Worm (Caenorhabditis elegans) whole organism, L4 larva: ENCODE measurements around the gene T13F2.2.

ENCODE experiments used
- F26F4.8 ChIP-seq: fragments of 200-800 bp; sonication (Bioruptor generic); conservative IDR thresholded peaks from 2 replicates; pipeline ENCODE4 v1.3.6; 2022; ENCODE audit warnings: missing genetic modification characterization, missing compliant biosample characterization
- ama-1 ChIP-seq: fragments of 150-350 bp; optimal IDR thresholded peaks from 2 replicates; lab custom pipeline; 2014; ENCODE audit warnings: inconsistent platforms, mixed read lengths
- dpl-1 ChIP-seq: fragments of 150-350 bp; optimal IDR thresholded peaks from 2 replicates; lab custom pipeline; 2014; ENCODE audit warnings: missing biosample characterization, missing genetic modification reagents, missing genetic modification characterization
- egl-27 ChIP-seq: sonication (generic microtip); optimal IDR thresholded peaks from 3 replicates; lab custom pipeline; 2017; ENCODE audit warnings: missing biosample characterization, missing genetic modification reagents, missing genetic modification characterization
- fkh-10 ChIP-seq: fragments of 150-350 bp; optimal IDR thresholded peaks from 2 replicates; lab custom pipeline; 2014; ENCODE audit warnings: missing biosample characterization, missing genetic modification reagents, missing genetic modification characterization
- nhr-237 ChIP-seq: sonication (generic microtip); optimal IDR thresholded peaks from 2 replicates; lab custom pipeline; 2017; ENCODE audit warnings: missing biosample characterization, missing genetic modification characterization
- nhr-77 ChIP-seq: fragments of 150-350 bp; optimal IDR thresholded peaks from 2 replicates; lab custom pipeline; 2014; ENCODE audit warnings: missing biosample characterization, missing genetic modification characterization
- snpc-4 ChIP-seq: fragments of 150-350 bp; optimal IDR thresholded peaks from 2 replicates; lab custom pipeline; 2014; ENCODE audit warnings: missing biosample characterization, missing genetic modification characterization
- ztf-11 ChIP-seq: fragments of 150-350 bp; optimal IDR thresholded peaks from 2 replicates; lab custom pipeline; 2014; ENCODE audit warnings: missing biosample characterization, missing genetic modification characterization

ce11 chrIV:9842071-9842470 is 44.9 kb upstream of the T13F2.2 start, which contains the start of gene K07F5.17:
- TF ChIP-seq snpc-4 (no peak), nhr-77 (tag; lab: Kevin White, UChicago) (no peak), F26F4.8 (GFP tag; lab: Robert Waterston, UW) (no peak), ama-1 (no peak), ztf-11 (tag; lab: Kevin White, UChicago) (no peak), egl-27 (tag; lab: Kevin White, UChicago) (no peak), dpl-1 (GFP tag; lab: Kevin White, UChicago) (no peak), fkh-10 (no peak), nhr-237 (tag; lab: Kevin White, UChicago) (no peak)
